Worm (Caenorhabditis elegans): ENCODE results near the gene eef-1G.
A peak's percentile ranks its signal among the peaks of the same experiment; 100 is the strongest.

eef-1G gene

DNA sequence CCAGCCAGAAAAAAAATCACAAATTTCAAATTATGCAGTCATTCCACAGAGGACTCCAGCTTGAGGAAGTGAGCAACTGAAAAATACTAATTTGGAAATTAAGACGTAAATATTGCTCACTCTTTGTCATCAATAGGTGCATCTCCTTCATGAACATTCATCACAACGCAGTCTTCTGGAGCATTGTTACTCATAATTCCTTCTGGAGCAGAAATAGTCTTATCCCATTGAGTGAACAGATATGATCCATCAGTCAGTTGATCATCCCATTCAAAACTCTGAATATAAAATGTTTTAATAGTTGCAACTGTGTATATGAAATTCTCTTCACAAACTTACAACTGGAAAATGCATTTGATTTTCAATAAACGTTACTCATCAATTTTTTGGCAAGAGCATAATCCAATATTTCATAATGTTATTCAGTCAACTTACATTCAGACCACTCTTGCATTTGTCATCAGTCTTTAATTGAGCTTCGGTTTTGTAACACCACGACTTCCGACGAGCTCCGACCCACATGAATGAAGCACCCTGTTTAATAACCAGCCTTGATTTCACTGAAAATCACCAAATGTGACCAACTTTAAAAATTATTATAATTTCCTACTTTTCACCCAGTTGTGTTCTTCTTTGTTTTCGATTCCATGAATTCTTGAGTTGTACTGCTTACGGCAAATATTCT lies 11.9 kb upstream of the eef-1G start (continued):
- TF ChIP-seq pag-3 (tag; optimal IDR thresholded peaks at IDR 0.05; ENCODE audit: borderline replicate concordance, insufficient read depth) (no peak), snu-23 (GFP tag; optimal IDR thresholded peaks at IDR 0.05) (peak; percentile 38), ets-5 (GFP tag; IDR thresholded peaks at IDR 0.05) (no peak)

DNA sequence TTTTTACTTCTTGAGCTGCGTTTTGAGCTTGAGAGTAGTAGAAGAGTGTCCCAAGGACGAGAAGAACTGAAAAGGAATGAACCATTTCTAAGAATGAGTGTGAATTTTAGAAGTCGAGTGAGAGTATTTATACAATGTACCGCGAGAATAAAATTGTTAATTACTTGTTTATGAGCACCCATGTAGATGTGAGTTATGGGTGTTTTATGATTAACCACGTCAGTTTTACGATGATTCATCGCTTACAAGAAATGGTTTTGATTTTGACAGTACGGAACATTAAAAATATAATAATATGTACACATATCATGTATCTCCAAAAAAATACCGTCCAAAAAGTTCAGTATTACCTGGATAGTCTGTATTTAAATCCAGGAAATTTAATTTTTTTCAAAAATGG lies 11.2 kb upstream of the eef-1G start, which contains the start of gene clec-221:
TSS of gene clec-221 (minus strand) at position 101 of the 400 bp plus-strand sequence.
- TF ChIP-seq pag-3 (tag; optimal IDR thresholded peaks at IDR 0.05; ENCODE audit: borderline replicate concordance, insufficient read depth) (no peak), mdl-1 (tag; optimal IDR thresholded peaks at IDR 0.05) (no peak), nhr-71 (tag; optimal IDR thresholded peaks at IDR 0.05) (no peak), dsc-1 (tag; optimal IDR thresholded peaks at IDR 0.05) (no peak), elt-2 (tag; optimal IDR thresholded peaks at IDR 0.05) (no peak), nhr-19 (GFP tag; conservative IDR thresholded peaks at IDR 0.05) (no peak), C16A3.4 (tag; optimal IDR thresholded peaks at IDR 0.05) (no peak)

DNA sequence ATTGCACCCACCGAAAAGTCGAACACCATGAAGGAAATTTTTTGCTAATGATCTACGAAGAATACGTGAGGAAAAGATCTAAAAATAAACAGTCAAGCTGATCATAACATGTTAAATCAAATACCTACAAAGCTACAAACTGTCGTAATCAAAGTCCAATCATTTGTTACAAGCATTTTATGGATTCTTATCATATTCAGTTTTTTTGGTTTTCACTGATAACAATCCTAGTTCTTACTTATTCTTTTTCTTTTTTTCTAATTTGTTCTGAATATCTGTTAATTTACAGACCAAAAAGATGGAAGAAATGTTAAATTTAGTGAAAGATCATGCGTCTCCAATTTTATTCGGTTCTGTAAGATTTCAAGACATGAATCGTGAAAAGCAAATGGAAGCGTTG lies 10.7 kb upstream of the eef-1G start, which contains the start of gene F17C11.6:
TSS of gene F17C11.6 (plus strand) at position 290 of the 400 bp plus-strand sequence.
- no peak for TF ChIP-seq fkh-8 (tag; optimal IDR thresholded peaks at IDR 0.05)
- no peak for TF ChIP-seq mef-2 (tag; optimal IDR thresholded peaks at IDR 0.05)
- TF ChIP-seq nhr-90 (tag; optimal IDR thresholded peaks at IDR 0.05; ENCODE audit: poor library complexity) = no peak
- TF ChIP-seq C34B4.2 (tag; optimal IDR thresholded peaks at IDR 0.05) = no peak
- TF ChIP-seq elt-3 (tag; optimal IDR thresholded peaks at IDR 0.05) = no peak
- TF ChIP-seq C16A3.4 (tag; optimal IDR thresholded peaks at IDR 0.05) = no peak
- TF ChIP-seq ceh-8 (GFP tag; optimal IDR thresholded peaks at IDR 0.05) = no peak
- TF ChIP-seq mdl-1 (tag; optimal IDR thresholded peaks at IDR 0.05) = no peak
- no peak for TF ChIP-seq mab-9 (GFP tag; IDR thresholded peaks at IDR 0.05)
- TF ChIP-seq aha-1 (tag; optimal IDR thresholded peaks at IDR 0.05) = no peak

ce11 chrV:10955681-10956476 lies 9.6 kb upstream of the eef-1G start, which contains the start of gene F17C11.13:
Gene F17C11.13, plus strand, starts transcription at chrV:10955923.
- TF ChIP-seq snu-23 (GFP tag; optimal IDR thresholded peaks at IDR 0.05) (no peak), isw-1 (GFP tag; IDR thresholded peaks at IDR 0.05) (no peak), dpl-1 (GFP tag; optimal IDR thresholded peaks at IDR 0.05) (no peak), hlh-4 (tag; optimal IDR thresholded peaks at IDR 0.05) (no peak), lin-13 (GFP tag; optimal IDR thresholded peaks at IDR 0.05) (no peak), efl-1 (optimal IDR thresholded peaks at IDR 0.05) (no peak), efl-1 (GFP tag; optimal IDR thresholded peaks at IDR 0.05 in 1 of 2) (peak in 1 of 2 experiments; percentile 34), elt-2 (tag; optimal IDR thresholded peaks at IDR 0.05) (peak; percentile 11), egl-27 (tag; optimal IDR thresholded peaks at IDR 0.05) (no peak), ceh-63 (GFP tag; optimal IDR thresholded peaks at IDR 0.05) (no peak), unc-98 (GFP tag; IDR thresholded peaks at IDR 0.05) (no peak)

- peak; percentile 15 for TF ChIP-seq nhr-20 (tag; optimal IDR thresholded peaks at IDR 0.05)
- no peak for TF ChIP-seq nhr-12 (tag; optimal IDR thresholded peaks at IDR 0.05)
- TF ChIP-seq efl-1 (optimal IDR thresholded peaks at IDR 0.05) = no peak
- peak in 1 of 2 experiments; percentile 89 for TF ChIP-seq efl-1 (GFP tag; optimal IDR thresholded peaks at IDR 0.05 in 1 of 2)
- peak; percentile 14 for TF ChIP-seq snu-23 (GFP tag; optimal IDR thresholded peaks at IDR 0.05)
- no peak for TF ChIP-seq aha-1 (tag; optimal IDR thresholded peaks at IDR 0.05)
- no peak for TF ChIP-seq dsc-1 (tag; optimal IDR thresholded peaks at IDR 0.05)
- TF ChIP-seq ceh-8 (GFP tag; optimal IDR thresholded peaks at IDR 0.05) = no peak
- TF ChIP-seq snpc-4 (tag; optimal IDR thresholded peaks at IDR 0.05) = no peak
- no peak for TF ChIP-seq ceh-63 (GFP tag; optimal IDR thresholded peaks at IDR 0.05)
- TF ChIP-seq xbp-1 (tag; optimal IDR thresholded peaks at IDR 0.05) = no peak
- TF ChIP-seq mef-2 (tag; optimal IDR thresholded peaks at IDR 0.05) = no peak
- TF ChIP-seq dpl-1 (GFP tag; optimal IDR thresholded peaks at IDR 0.05) = no peak
- peak; percentile 33 for TF ChIP-seq ztf-4 (tag; optimal IDR thresholded peaks at IDR 0.05)
- TF ChIP-seq elt-2 (tag; optimal IDR thresholded peaks at IDR 0.05) = peak; percentile 15
- no peak for TF ChIP-seq Y116A8C.19 (tag; optimal IDR thresholded peaks at IDR 0.05; ENCODE audit: borderline replicate concordance)
- TF ChIP-seq nhr-47 (tag; optimal IDR thresholded peaks at IDR 0.05) = peak; percentile 35
- TF ChIP-seq egl-27 (tag; optimal IDR thresholded peaks at IDR 0.05) = no peak
- TF ChIP-seq nhr-71 (tag; optimal IDR thresholded peaks at IDR 0.05) = peak; percentile 44
- TF ChIP-seq elt-3 (tag; optimal IDR thresholded peaks at IDR 0.05) = no peak
- TF ChIP-seq aly-2 (tag; optimal IDR thresholded peaks at IDR 0.05) = peak; percentile 44
- no peak for TF ChIP-seq vab-15 (tag; optimal IDR thresholded peaks at IDR 0.05)
- TF ChIP-seq F16B12.6 (tag; optimal IDR thresholded peaks at IDR 0.05) = no peak
- TF ChIP-seq ceh-88 (GFP tag; IDR thresholded peaks at IDR 0.05) = no peak
- no peak for TF ChIP-seq ets-5 (GFP tag; IDR thresholded peaks at IDR 0.05)
- TF ChIP-seq unc-62 (GFP tag; optimal IDR thresholded peaks at IDR 0.05) = no peak
- TF ChIP-seq mdl-1 (tag; optimal IDR thresholded peaks at IDR 0.05) = no peak
These were observed 7.1 kb upstream of the eef-1G start, which contains the start of gene pigt-1 for ce11 chrV:10958322-10958900. Gene pigt-1, minus strand, starts transcription at chrV:10958821.

Data from whole organism, L1 larva.